Fruit fly (Drosophila melanogaster) whole organism, prepupa: ENCODE results near the gene CG14053.

Experiments used
- Blimp-1 ChIP-seq: fragments of 200-800 bp; sonication (Bioruptor generic); optimal IDR thresholded peaks from 3 replicates; lab custom pipeline; 2017; ENCODE audit warnings: missing biosample characterization, missing genetic modification characterization, mild to moderate bottlenecking, moderate library complexity, missing genetic modification reagents
- CG10631 ChIP-seq: fragments of 200-800 bp; sonication (Bioruptor generic); optimal IDR thresholded peaks from 2 replicates; lab custom pipeline; 2016; ENCODE audit warnings: missing biosample characterization, missing genetic modification characterization
- CG10669 ChIP-seq: fragments of 200-800 bp; sonication (Bioruptor generic); optimal IDR thresholded peaks from 3 replicates; lab custom pipeline; 2018; ENCODE audit warnings: missing biosample characterization, mild to moderate bottlenecking, missing genetic modification characterization, moderate library complexity
- CG11294 ChIP-seq: fragments of 200-800 bp; sonication (Bioruptor generic); IDR thresholded peaks from 2 replicates; pipeline ENCODE4 v1.3.6; 2022; ENCODE audit warnings: missing biosample characterization, missing genetic modification characterization
- CG11762 ChIP-seq: fragments of 200-800 bp; sonication (Bioruptor generic); optimal IDR thresholded peaks from 3 replicates; lab custom pipeline; 2016; ENCODE audit warnings: missing biosample characterization, missing genetic modification characterization; ENCODE audit not compliant: insufficient read depth
- CG11902 ChIP-seq: fragments of 200-800 bp; sonication (Bioruptor generic); optimal IDR thresholded peaks from 3 replicates; lab custom pipeline; 2016; ENCODE audit warnings: missing biosample characterization, missing genetic modification characterization
- CG15336 ChIP-seq: fragments of 200-800 bp; sonication (Bioruptor generic); IDR thresholded peaks from 2 replicates; pipeline ENCODE4 v1.3.6; 2022; ENCODE audit warnings: missing biosample characterization, missing genetic modification characterization
- CG1621 ChIP-seq: fragments of 200-800 bp; sonication (Bioruptor generic); optimal IDR thresholded peaks from 3 replicates; lab custom pipeline; 2018; ENCODE audit warnings: missing biosample characterization, mild to moderate bottlenecking, missing genetic modification characterization
- CG16779 ChIP-seq: fragments of 200-800 bp; sonication (Bioruptor generic); optimal IDR thresholded peaks from 3 replicates; lab custom pipeline; 2017; ENCODE audit warnings: missing biosample characterization, mild to moderate bottlenecking, missing genetic modification characterization
- CG3032 ChIP-seq: fragments of 200-800 bp; optimal IDR thresholded peaks from 2 replicates; lab custom pipeline; 2019; ENCODE audit warnings: missing biosample characterization, mild to moderate bottlenecking, missing genetic modification characterization, moderate library complexity
- CG32006 ChIP-seq: fragments of 200-800 bp; sonication (Bioruptor generic); optimal IDR thresholded peaks from 3 replicates; lab custom pipeline; 2017; ENCODE audit warnings: missing biosample characterization, mild to moderate bottlenecking, missing genetic modification characterization
- CG34406 ChIP-seq: fragments of 200-800 bp; sonication (Bioruptor generic); optimal IDR thresholded peaks from 3 replicates; lab custom pipeline; 2016; ENCODE audit warnings: missing biosample characterization, missing genetic modification characterization
- CG4318 ChIP-seq: fragments of 200-800 bp; sonication (Bioruptor generic); optimal IDR thresholded peaks from 3 replicates; lab custom pipeline; 2017; ENCODE audit warnings: missing biosample characterization, mild to moderate bottlenecking, missing genetic modification characterization
- CG7368 ChIP-seq: fragments of 200-800 bp; sonication (Bioruptor generic); optimal IDR thresholded peaks from 3 replicates; lab custom pipeline; 2016; ENCODE audit warnings: missing biosample characterization, missing genetic modification characterization
- CG8119 ChIP-seq: fragments of 200-800 bp; sonication (Bioruptor generic); IDR thresholded peaks from 3 replicates; pipeline ENCODE4 v1.3.6; 2022; ENCODE audit warnings: missing biosample characterization, missing genetic modification characterization
- CG8632 ChIP-seq: fragments of 200-800 bp; sonication (Bioruptor generic); optimal IDR thresholded peaks from 3 replicates; lab custom pipeline; 2016; ENCODE audit warnings: missing biosample characterization, missing genetic modification characterization
- CG9139 ChIP-seq: fragments of 200-800 bp; sonication (Bioruptor generic); optimal IDR thresholded peaks from 3 replicates; lab custom pipeline; 2017; ENCODE audit warnings: missing biosample characterization, mild to moderate bottlenecking, missing genetic modification characterization
- Eip75B ChIP-seq: fragments of 200-800 bp; sonication (Bioruptor generic); optimal IDR thresholded peaks from 3 replicates; lab custom pipeline; 2016; ENCODE audit warnings: missing biosample characterization, missing genetic modification characterization
- Eip93F ChIP-seq: fragments of 200-800 bp; sonication (Bioruptor generic); optimal IDR thresholded peaks from 2 replicates; lab custom pipeline; 2016; ENCODE audit warnings: missing biosample characterization, mild to moderate bottlenecking, missing genetic modification characterization
- Ets21C ChIP-seq: fragments of 200-800 bp; sonication (Bioruptor generic); optimal IDR thresholded peaks from 3 replicates; lab custom pipeline; 2016; ENCODE audit warnings: missing biosample characterization, missing genetic modification characterization
- Ets96B ChIP-seq: fragments of 200-800 bp; optimal IDR thresholded peaks from 2 replicates; lab custom pipeline; 2019; ENCODE audit warnings: missing biosample characterization, mild to moderate bottlenecking, missing genetic modification characterization, moderate library complexity
- Hr39 ChIP-seq: fragments of 200-800 bp; sonication (Bioruptor generic); optimal IDR thresholded peaks from 2 replicates; lab custom pipeline; 2016; ENCODE audit warnings: missing biosample characterization, missing genetic modification characterization
- Lpt ChIP-seq: fragments of 200-800 bp; sonication (Bioruptor generic); optimal IDR thresholded peaks from 3 replicates; lab custom pipeline; 2016; ENCODE audit warnings: missing biosample characterization, missing genetic modification characterization
- Met ChIP-seq: fragments of 200-800 bp; sonication (Bioruptor generic); optimal IDR thresholded peaks from 3 replicates; lab custom pipeline; 2016; ENCODE audit warnings: missing biosample characterization, missing genetic modification characterization
- Sox102F ChIP-seq: fragments of 200-800 bp; sonication (Bioruptor generic); optimal IDR thresholded peaks from 2 replicates; lab custom pipeline; 2016; ENCODE audit warnings: missing biosample characterization, mild to moderate bottlenecking, missing genetic modification characterization
- Sox14 ChIP-seq: fragments of 200-800 bp; sonication (Bioruptor generic); optimal IDR thresholded peaks from 3 replicates; lab custom pipeline; 2016; ENCODE audit warnings: missing biosample characterization, missing genetic modification characterization
- Sox15 ChIP-seq: fragments of 200-800 bp; sonication (Bioruptor generic); optimal IDR thresholded peaks from 3 replicates; lab custom pipeline; 2016; ENCODE audit warnings: missing biosample characterization, missing genetic modification characterization
- achi ChIP-seq: fragments of 200-800 bp; sonication (Bioruptor generic); optimal IDR thresholded peaks from 3 replicates; lab custom pipeline; 2016; ENCODE audit warnings: missing biosample characterization, missing genetic modification characterization
- acj6 ChIP-seq: fragments of 200-800 bp; sonication (Bioruptor generic); optimal IDR thresholded peaks from 3 replicates; lab custom pipeline; 2016; ENCODE audit warnings: missing biosample characterization, missing genetic modification characterization
- dsx ChIP-seq: fragments of 200-800 bp; optimal IDR thresholded peaks from 3 replicates; lab custom pipeline; 2019; ENCODE audit warnings: missing biosample characterization, mild to moderate bottlenecking, missing genetic modification characterization, moderate library complexity; ENCODE audit not compliant: poor library complexity, severe bottlenecking
- esn ChIP-seq: fragments of 200-800 bp; sonication (Bioruptor generic); optimal IDR thresholded peaks from 2 replicates; lab custom pipeline; 2016; ENCODE audit warnings: missing biosample characterization, mild to moderate bottlenecking, missing genetic modification characterization, moderate library complexity
- fkh ChIP-seq: fragments of 200-800 bp; sonication (Bioruptor generic); optimal IDR thresholded peaks from 3 replicates; lab custom pipeline; 2017; ENCODE audit warnings: missing biosample characterization, mild to moderate bottlenecking, missing genetic modification characterization, moderate library complexity
- lz ChIP-seq: fragments of 200-800 bp; sonication (Bioruptor generic); optimal IDR thresholded peaks from 3 replicates; lab custom pipeline; 2016; ENCODE audit warnings: missing biosample characterization, missing genetic modification characterization
- net ChIP-seq: fragments of 200-800 bp; sonication (Bioruptor generic); optimal IDR thresholded peaks from 3 replicates; lab custom pipeline; 2016; ENCODE audit warnings: missing biosample characterization, missing genetic modification characterization
- spab ChIP-seq: fragments of 200-800 bp; sonication (Bioruptor generic); optimal IDR thresholded peaks from 2 replicates; lab custom pipeline; 2017; ENCODE audit warnings: missing biosample characterization, mild to moderate bottlenecking, missing genetic modification characterization, missing genetic modification reagents
- svp ChIP-seq: fragments of 200-800 bp; sonication (Bioruptor generic); peaks from one replicate; lab custom pipeline; 2016; ENCODE audit warnings: missing biosample characterization, missing genetic modification characterization
- vri ChIP-seq: fragments of 200-800 bp; sonication (Bioruptor generic); optimal IDR thresholded peaks from 3 replicates; lab custom pipeline; 2016; ENCODE audit warnings: missing biosample characterization, mild to moderate bottlenecking, missing genetic modification characterization

The CG14053 gene

dm6 chrX:2193809-2194207 is at the start of gene CG14053:
Gene CG14053, minus strand, starts transcription at chrX:2193909.
- TF ChIP-seq Sox102F (GFP tag; lab: Kevin White, UChicago), result no peak
- TF ChIP-seq CG3032 (tag; lab: Kevin White, UChicago), result no peak
- no peak for TF ChIP-seq CG16779 (tag; lab: Kevin White, UChicago)
- TF ChIP-seq CG10669, result no peak
- no peak for TF ChIP-seq Sox14
- TF ChIP-seq CG11902 (GFP tag; lab: Kevin White, UChicago), result no peak
- TF ChIP-seq CG4318 (GFP tag; lab: Kevin White, UChicago), result no peak
- TF ChIP-seq CG34406 (GFP tag; lab: Kevin White, UChicago), result no peak
- TF ChIP-seq Sox15, result no peak
- no peak for TF ChIP-seq CG8119 (GFP tag; lab: Robert Waterston, UW)
- TF ChIP-seq Met (GFP tag; lab: Kevin White, UChicago), result no peak
- no peak for TF ChIP-seq Ets96B (tag; lab: Kevin White, UChicago)
- no peak for TF ChIP-seq dsx (GFP tag; lab: Kevin White, UChicago)
- no peak for TF ChIP-seq acj6
- no peak for TF ChIP-seq CG11294
- TF ChIP-seq net, result no peak
- no peak for TF ChIP-seq esn (GFP tag; lab: Kevin White, UChicago)
- no peak for TF ChIP-seq Eip75B
- TF ChIP-seq svp (GFP tag; lab: Kevin White, UChicago), result no peak
- TF ChIP-seq, all 60 proteins: peak for 0

dm6 chrX:2242897-2243296 is 49.2 kb upstream of the CG14053 start:
- no peak for TF ChIP-seq Lpt (GFP tag; lab: Kevin White, UChicago)
- no peak for TF ChIP-seq CG16779 (tag; lab: Kevin White, UChicago)

- TF ChIP-seq CG8632 (no peak), CG15336 (GFP tag; lab: Robert Waterston, UW) (no peak), CG7368 (GFP tag; lab: Kevin White, UChicago) (no peak), CG32006 (GFP tag; lab: Kevin White, UChicago) (no peak), Lpt (GFP tag; lab: Kevin White, UChicago) (no peak), CG11294 (no peak)
Measured at dm6 chrX:2241842-2242241, 48.1 kb upstream of the CG14053 start, which contains the start of gene kz. Gene kz, minus strand, starts transcription at chrX:2242035.

dm6 chrX:2225138-2225537 is 31.4 kb upstream of the CG14053 start, which contains the start of gene pcx:
Gene pcx, plus strand, starts transcription at chrX:2225296.
- TF ChIP-seq Hr39 (GFP tag; lab: Kevin White, UChicago) (no peak), Lpt (GFP tag; lab: Kevin White, UChicago) (no peak), vri (GFP tag; lab: Kevin White, UChicago) (no peak), CG15336 (GFP tag; lab: Robert Waterston, UW) (0 out of 2 replicates have a peak, but pooled peaks have one; percentile 17), fkh (GFP tag; lab: Kevin White, UChicago) (no peak)

- TF ChIP-seq Sox15 (no peak), lz (GFP tag; lab: Kevin White, UChicago) (no peak), spab (GFP tag; lab: Kevin White, UChicago) (no peak), achi (GFP tag; lab: Kevin White, UChicago) (no peak), CG34406 (GFP tag; lab: Kevin White, UChicago) (no peak), CG8119 (GFP tag; lab: Robert Waterston, UW) (no peak), CG16779 (tag; lab: Kevin White, UChicago) (no peak), CG10631 (no peak), CG8632 (no peak), Blimp-1 (no peak), CG1621 (tag; lab: Kevin White, UChicago) (no peak), Eip93F (no peak), CG11762 (GFP tag; lab: Kevin White, UChicago) (no peak), CG9139 (GFP tag; lab: Kevin White, UChicago) (no peak), Ets21C (GFP tag; lab: Kevin White, UChicago) (no peak), CG11902 (GFP tag; lab: Kevin White, UChicago) (no peak)
Measured at dm6 chrX:2223454-2223853, 29.7 kb upstream of the CG14053 start, which contains the start of gene CG14052. Gene CG14052, plus strand, starts transcription at chrX:2223754.
